Fruit fly (Drosophila melanogaster) whole organism, pupa: ENCODE measurements around the gene Polr3G.

Source experiments
- CG10348 ChIP-seq: fragments of 200-800 bp; sonication (Bioruptor generic); IDR thresholded peaks from 2 replicates; pipeline ENCODE4 v1.3.6; 2022; ENCODE audit warnings: missing biosample characterization, missing genetic modification characterization
- CG12605 ChIP-seq: fragments of 200-800 bp; sonication (Bioruptor generic); IDR thresholded peaks from 2 replicates; pipeline ENCODE4 v1.3.6; 2022; ENCODE audit warnings: missing biosample characterization, missing genetic modification characterization
- CG13204 ChIP-seq: fragments of 200-800 bp; sonication (Bioruptor generic); optimal IDR thresholded peaks from 2 replicates; lab custom pipeline; 2018; ENCODE audit warnings: missing biosample characterization, mild to moderate bottlenecking, missing genetic modification characterization, moderate library complexity
- CG14655 ChIP-seq: fragments of 200-800 bp; sonication (Bioruptor generic); optimal IDR thresholded peaks from 3 replicates; lab custom pipeline; 2017; ENCODE audit warnings: mild to moderate bottlenecking, missing biosample characterization, missing genetic modification reagents, missing genetic modification characterization
- CG15710 ChIP-seq: fragments of 200-800 bp; sonication (Bioruptor generic); optimal IDR thresholded peaks from 2 replicates; lab custom pipeline; 2018; ENCODE audit warnings: missing biosample characterization, mild to moderate bottlenecking, missing genetic modification characterization, moderate library complexity
- CG17806 ChIP-seq: fragments of 200-800 bp; sonication (Bioruptor generic); optimal IDR thresholded peaks from 2 replicates; lab custom pipeline; 2018; ENCODE audit warnings: missing biosample characterization, mild to moderate bottlenecking, missing genetic modification characterization, moderate library complexity
- CG32121 ChIP-seq: fragments of 200-800 bp; sonication (Bioruptor generic); IDR thresholded peaks from 2 replicates; pipeline ENCODE4 v1.3.6; 2022; ENCODE audit warnings: missing biosample characterization, missing genetic modification characterization
- CG34367 ChIP-seq: fragments of 200-800 bp; sonication (Bioruptor generic); optimal IDR thresholded peaks from 2 replicates; lab custom pipeline; 2018; ENCODE audit warnings: missing biosample characterization, mild to moderate bottlenecking, missing genetic modification characterization
- CG4496 ChIP-seq: fragments of 200-800 bp; sonication (Bioruptor generic); IDR thresholded peaks from 3 replicates; pipeline ENCODE4 v1.3.6; 2022; ENCODE audit warnings: missing biosample characterization, missing genetic modification characterization
- CG8159 ChIP-seq: fragments of 200-800 bp; sonication (Bioruptor generic); optimal IDR thresholded peaks from 3 replicates; lab custom pipeline; 2018; ENCODE audit warnings: missing biosample characterization, mild to moderate bottlenecking, missing genetic modification characterization, moderate library complexity
- CG8301 ChIP-seq: fragments of 200-800 bp; sonication (Bioruptor generic); optimal IDR thresholded peaks from 2 replicates; lab custom pipeline; 2018; ENCODE audit warnings: missing biosample characterization, mild to moderate bottlenecking, missing genetic modification characterization
- CG9948 ChIP-seq: fragments of 200-800 bp; sonication (Bioruptor generic); optimal IDR thresholded peaks from 2 replicates; lab custom pipeline; 2018; ENCODE audit warnings: missing biosample characterization, mild to moderate bottlenecking, missing genetic modification characterization, moderate library complexity
- D1 ChIP-seq: fragments of 200-800 bp; sonication (Bioruptor generic); optimal IDR thresholded peaks from 2 replicates; lab custom pipeline; 2018; ENCODE audit warnings: missing biosample characterization, mild to moderate bottlenecking, missing genetic modification characterization, moderate library complexity
- EcR ChIP-seq: fragments of 200-800 bp; sonication (Bioruptor generic); optimal IDR thresholded peaks from 3 replicates; lab custom pipeline; 2019; ENCODE audit warnings: missing biosample characterization, missing genetic modification characterization, mild to moderate bottlenecking, moderate library complexity, missing genetic modification reagents
- Ets98B ChIP-seq: fragments of 200-800 bp; sonication (Bioruptor generic); IDR thresholded peaks from 2 replicates; pipeline ENCODE4 v1.3.6; 2022; ENCODE audit warnings: missing biosample characterization, missing genetic modification characterization
- Pif1A ChIP-seq: fragments of 200-800 bp; sonication (Bioruptor generic); optimal IDR thresholded peaks from 3 replicates; lab custom pipeline; 2016; ENCODE audit warnings: missing biosample characterization, missing genetic modification characterization
- Pif1B ChIP-seq: fragments of 200-800 bp; sonication (Bioruptor generic); optimal IDR thresholded peaks from 3 replicates; lab custom pipeline; 2016; ENCODE audit warnings: missing biosample characterization, missing genetic modification characterization
- Snoo ChIP-seq: fragments of 200-800 bp; sonication (Bioruptor generic); optimal IDR thresholded peaks from 3 replicates; lab custom pipeline; 2017; ENCODE audit warnings: missing biosample characterization, mild to moderate bottlenecking, missing genetic modification characterization, inconsistent platforms
- fd96Ca ChIP-seq: fragments of 200-800 bp; sonication (Bioruptor generic); IDR thresholded peaks from 3 replicates; pipeline ENCODE4 v1.3.6; 2022; ENCODE audit warnings: missing biosample characterization, missing genetic modification characterization
- gl ChIP-seq: fragments of 200-800 bp; sonication (Bioruptor generic); optimal IDR thresholded peaks from 2 replicates; lab custom pipeline; 2018; ENCODE audit warnings: missing biosample characterization, mild to moderate bottlenecking, missing genetic modification characterization
- rn ChIP-seq: fragments of 200-800 bp; sonication (Bioruptor generic); IDR thresholded peaks from 2 replicates; pipeline ENCODE4 v1.3.6; 2022; ENCODE audit warnings: missing biosample characterization, missing genetic modification characterization

Polr3G gene

DNA sequence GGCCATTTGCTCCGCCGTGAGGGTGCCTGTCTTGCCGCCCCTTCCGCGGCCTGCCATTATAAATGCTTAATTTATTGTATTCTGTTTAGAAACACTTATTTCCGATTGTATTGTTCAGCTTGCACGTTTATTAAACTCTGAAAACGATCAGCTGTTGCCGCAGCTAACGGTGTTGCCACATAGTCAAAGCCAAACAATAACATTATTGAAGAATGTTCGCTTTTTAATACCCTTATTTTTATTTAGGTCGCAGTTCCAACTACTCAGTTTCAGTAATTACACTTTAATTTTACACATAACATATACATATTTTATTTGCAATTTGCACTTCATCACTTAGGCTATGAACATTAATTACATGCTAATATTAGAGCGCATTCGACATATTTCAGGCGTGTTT is at the start of gene Polr3G:
Polr3G (minus strand) TSS at position 118 of the 400 bp plus-strand sequence.
- TF ChIP-seq Snoo (tag; lab: Kevin White, UChicago) (peak; percentile 16), Pif1B (GFP tag; lab: Kevin White, UChicago) (no peak), CG17806 (tag; lab: Kevin White, UChicago) (peak; percentile 2)

DNA sequence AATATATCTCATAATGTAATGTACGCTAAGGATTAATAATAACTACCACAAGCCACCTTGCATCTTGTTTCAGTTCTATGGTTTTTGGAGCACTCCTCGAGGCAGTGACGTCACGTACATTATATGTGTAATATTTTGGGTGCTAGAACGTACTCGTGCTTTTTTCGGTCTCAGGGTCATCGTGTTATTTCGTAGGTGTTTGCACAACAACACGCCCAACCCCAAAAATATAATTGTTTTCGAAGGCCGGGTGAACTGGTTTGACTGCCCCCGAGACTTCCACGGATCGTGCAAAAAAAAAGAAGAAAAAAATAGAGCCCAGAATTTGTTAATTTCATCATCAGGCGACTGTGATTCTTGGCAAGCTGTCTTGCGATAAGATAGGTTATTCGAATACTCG is 49.6 kb upstream of the Polr3G start:
- TF ChIP-seq Ets98B, result no peak
- TF ChIP-seq CG34367, result no peak
- no peak for TF ChIP-seq EcR (GFP tag; lab: Kevin White, UChicago)
- no peak for TF ChIP-seq fd96Ca (GFP tag; lab: Robert Waterston, UW)
- no peak for TF ChIP-seq CG8159
- no peak for TF ChIP-seq rn (GFP tag; lab: Robert Waterston, UW)
- no peak for TF ChIP-seq Pif1A (GFP tag; lab: Kevin White, UChicago)
- no peak for TF ChIP-seq Pif1B (GFP tag; lab: Kevin White, UChicago)
- TF ChIP-seq CG17806 (tag; lab: Kevin White, UChicago), result no peak
- no peak for TF ChIP-seq CG9948 (tag; lab: Kevin White, UChicago)
- no peak for TF ChIP-seq CG15710 (tag; lab: Kevin White, UChicago)
- no peak for TF ChIP-seq CG13204

DNA sequence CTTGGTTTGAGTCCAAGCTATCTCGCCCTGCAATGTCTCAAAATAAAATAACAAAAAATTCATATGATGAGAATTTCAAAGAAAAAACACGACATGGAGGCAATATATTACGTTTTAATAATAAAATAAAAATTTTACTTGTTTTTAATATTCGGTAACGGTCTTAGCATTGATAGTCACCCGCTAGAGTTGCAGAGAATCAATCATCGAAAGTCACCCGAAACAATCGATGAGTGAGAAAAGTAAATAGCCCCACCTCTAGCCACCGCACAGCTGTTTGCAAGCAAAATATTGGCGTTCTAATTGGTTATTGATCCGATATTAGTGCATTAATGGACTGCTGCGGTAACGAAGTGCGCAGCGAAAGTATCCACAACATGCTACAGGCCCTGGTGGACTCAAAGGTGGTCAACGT is 49.1 kb upstream of the Polr3G start, which contains the start of gene CG34250:
CG34250 (plus strand) TSS at position 244 of the 415 bp plus-strand sequence.
- no peak for TF ChIP-seq CG10348
- TF ChIP-seq D1 (tag; lab: Kevin White, UChicago), result peak; percentile 82
- TF ChIP-seq CG8301 (tag; lab: Kevin White, UChicago), result no peak
- no peak for TF ChIP-seq CG4496 (GFP tag; lab: Robert Waterston, UW)
- no peak for TF ChIP-seq rn (GFP tag; lab: Robert Waterston, UW)
- no peak for TF ChIP-seq CG15710 (tag; lab: Kevin White, UChicago)
- TF ChIP-seq, all 21 proteins: peak for 1

DNA sequence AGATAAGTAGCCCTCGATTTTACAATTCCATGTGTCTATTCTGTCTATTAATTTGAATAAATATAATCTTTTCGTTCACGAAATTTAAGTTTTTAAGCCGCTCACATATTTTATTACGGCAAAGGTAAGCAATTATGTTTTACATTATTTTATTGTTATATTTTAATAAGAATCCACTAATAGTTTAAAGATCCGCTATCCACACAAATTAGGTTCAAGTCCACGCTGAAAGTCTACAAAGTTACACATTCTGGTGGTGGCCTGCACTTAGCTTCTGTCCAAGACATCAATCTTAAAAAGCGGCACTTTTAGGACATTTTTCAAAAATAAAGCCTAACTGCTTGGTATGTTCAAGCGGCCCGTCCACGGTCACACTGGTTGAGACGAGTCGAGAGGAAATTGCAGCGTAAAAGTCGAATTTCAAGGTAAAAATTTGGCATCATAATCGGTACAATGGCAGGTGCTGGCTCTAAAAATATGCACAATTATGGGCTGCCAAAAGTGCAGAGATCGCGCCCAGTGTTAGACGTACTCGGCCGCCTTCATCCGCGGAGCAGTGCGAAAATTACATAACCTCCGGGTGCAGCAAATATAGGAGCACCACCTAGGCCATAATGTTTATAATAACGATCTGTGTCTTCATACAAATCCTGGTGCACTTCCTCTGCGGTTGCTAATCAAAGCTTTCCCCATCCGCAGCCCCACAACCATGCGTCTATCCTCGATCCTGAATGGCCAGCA is 48.0 kb upstream of the Polr3G start, which contains the start of the genes UQCR-Q and CG46525:
UQCR-Q (plus strand) TSS at position 51 of the 741 bp plus-strand sequence.
CG46525 (plus strand) TSS at position 510 of the 741 bp plus-strand sequence.
- no peak for TF ChIP-seq CG17806 (tag; lab: Kevin White, UChicago)
- TF ChIP-seq D1 (tag; lab: Kevin White, UChicago), result peak; percentile 35
- no peak for TF ChIP-seq CG4496 (GFP tag; lab: Robert Waterston, UW)

DNA sequence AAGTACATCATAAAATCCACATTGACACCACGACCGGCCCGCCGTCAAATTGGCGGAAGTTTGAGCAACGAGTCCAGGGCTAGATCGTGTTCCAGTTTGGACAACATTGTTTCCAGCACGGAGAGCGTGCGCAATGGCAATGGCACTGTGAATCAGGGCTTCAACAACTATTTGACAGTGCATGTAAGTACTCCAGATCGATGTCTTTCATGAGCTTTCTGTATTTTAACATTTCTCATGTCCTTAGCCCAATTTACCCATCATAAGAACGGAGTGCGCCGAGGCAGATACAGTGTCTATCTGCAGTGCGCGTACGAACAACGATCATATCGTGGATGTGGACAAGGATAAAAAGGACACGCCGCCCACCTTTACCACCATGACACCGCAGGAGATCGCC is 47.0 kb upstream of the Polr3G start:
- TF ChIP-seq CG32121 (no peak), CG12605 (no peak), CG15710 (tag; lab: Kevin White, UChicago) (no peak)

DNA sequence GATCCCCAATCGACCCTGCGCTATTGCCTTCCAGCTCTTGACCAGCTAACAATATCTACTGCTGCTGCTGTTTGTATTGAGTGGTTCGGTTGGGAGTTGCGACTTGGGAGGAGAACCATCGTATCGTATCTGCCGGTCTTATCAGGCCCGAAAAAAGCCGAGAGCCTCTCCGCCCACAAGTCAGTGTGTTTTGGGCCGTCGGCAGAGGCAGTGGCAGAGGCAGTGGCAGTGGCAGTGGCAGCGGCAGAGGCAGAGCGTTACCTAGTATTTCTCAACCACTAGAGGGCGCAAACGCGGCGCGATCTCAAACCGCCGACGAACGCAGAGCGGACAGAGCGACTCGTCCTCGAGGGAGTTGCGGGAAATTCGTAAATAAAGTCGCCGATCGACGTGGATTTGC is 43.2 kb upstream of the Polr3G start, which contains the start of gene SecCl:
SecCl (plus strand) TSS at position 18 of the 400 bp plus-strand sequence.
- TF ChIP-seq gl (tag; lab: Kevin White, UChicago) (no peak), CG10348 (no peak), Ets98B (no peak)

DNA sequence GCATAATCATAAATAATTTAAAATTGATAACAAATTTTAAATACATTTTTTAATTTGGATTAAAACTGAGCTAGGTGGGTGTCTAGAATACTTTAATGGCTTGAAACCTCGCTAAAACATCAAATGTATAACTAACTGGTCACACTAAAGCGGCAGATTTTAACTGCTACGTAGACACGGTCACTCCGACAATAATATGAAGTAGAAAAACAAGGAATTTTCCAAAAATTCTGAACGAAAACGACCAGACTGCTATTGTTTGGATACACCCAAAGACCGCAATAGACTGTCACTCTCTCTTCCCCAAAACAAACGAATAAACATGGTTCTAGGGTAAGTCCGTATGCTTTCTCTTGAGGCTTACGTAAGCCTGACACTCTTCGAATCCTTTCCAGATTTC is 38.9 kb upstream of the Polr3G start, which contains the start of gene QIL1:
QIL1 (plus strand) TSS at position 142 of the 400 bp plus-strand sequence.
- TF ChIP-seq CG12605 (no peak), CG4496 (GFP tag; lab: Robert Waterston, UW) (no peak), D1 (tag; lab: Kevin White, UChicago) (peak; percentile 93)

DNA sequence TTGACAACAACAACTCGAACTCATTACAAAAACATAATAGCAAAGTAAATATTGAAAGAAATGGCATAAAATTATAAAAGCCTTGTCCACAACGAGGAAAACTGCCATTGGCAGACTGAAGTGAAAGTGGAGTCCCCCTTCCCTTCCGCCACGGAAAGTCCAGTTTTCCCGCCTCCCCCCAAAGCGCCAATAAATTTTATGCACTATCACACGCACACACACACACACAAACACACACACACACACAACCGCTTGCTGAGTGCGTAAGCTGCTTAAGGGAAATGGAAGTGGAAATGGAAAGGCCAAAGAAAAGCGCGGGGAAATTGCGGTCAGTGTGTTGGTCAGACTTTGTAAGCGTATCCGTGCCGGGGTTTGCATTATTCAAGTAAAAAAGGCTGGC is 35.5 kb upstream of the Polr3G start:
- TF ChIP-seq D1 (tag; lab: Kevin White, UChicago) (no peak), Pif1B (GFP tag; lab: Kevin White, UChicago) (no peak), CG14655 (GFP tag; lab: Kevin White, UChicago) (no peak), Snoo (tag; lab: Kevin White, UChicago) (no peak), CG9948 (tag; lab: Kevin White, UChicago) (no peak), Pif1A (GFP tag; lab: Kevin White, UChicago) (no peak), fd96Ca (GFP tag; lab: Robert Waterston, UW) (no peak), EcR (GFP tag; lab: Kevin White, UChicago) (no peak), CG4496 (GFP tag; lab: Robert Waterston, UW) (no peak), CG13204 (no peak), CG12605 (no peak), CG32121 (no peak), CG10348 (no peak), CG8301 (tag; lab: Kevin White, UChicago) (no peak), rn (GFP tag; lab: Robert Waterston, UW) (no peak), CG8159 (no peak), CG15710 (tag; lab: Kevin White, UChicago) (no peak), CG34367 (no peak), CG17806 (tag; lab: Kevin White, UChicago) (no peak)
- TF ChIP-seq, all 21 proteins: peak for 0
